Worm (Caenorhabditis elegans) whole organism, L3 larva: Measurements from ENCODE around the gene myo-2.

Experiments
- ZK546.5 ChIP-seq: sonication (generic microtip); optimal IDR thresholded peaks from 2 replicates; lab custom pipeline; 2017; ENCODE audit warnings: missing biosample characterization, missing genetic modification characterization
- ama-1 ChIP-seq: fragments of 150-350 bp; optimal IDR thresholded peaks from 2 replicates; lab custom pipeline; 2018
- ceh-28 ChIP-seq: fragments of 150-350 bp; optimal IDR thresholded peaks from 2 replicates; lab custom pipeline; 2014; ENCODE audit warnings: missing biosample characterization, missing genetic modification reagents, missing genetic modification characterization
- egl-27 ChIP-seq: sonication (generic microtip); optimal IDR thresholded peaks from 4 replicates; lab custom pipeline; 2017; ENCODE audit warnings: missing biosample characterization, missing genetic modification reagents, missing genetic modification characterization
- elt-3 ChIP-seq, 3 experiments: fragments of 150-350 bp in 1 of 3; sonication (generic microtip) in 2 of 3; optimal IDR thresholded peaks; 2 replicates in 2 of 3; 4 replicates in 1 of 3; lab custom pipeline; 2014 to 2017; ENCODE audit warnings: missing biosample characterization in 3 of 3, missing genetic modification characterization in 3 of 3
- nfya-1 ChIP-seq: sonication (generic microtip); optimal IDR thresholded peaks from 2 replicates; lab custom pipeline; 2017; ENCODE audit warnings: missing genetic modification characterization, mild to moderate bottlenecking, missing compliant biosample characterization, antibody characterized with exemption, moderate library complexity; ENCODE audit not compliant: insufficient read depth
- nhr-23 ChIP-seq: fragments of 150-350 bp; optimal IDR thresholded peaks from 2 replicates; lab custom pipeline; 2014; ENCODE audit warnings: missing biosample characterization, missing genetic modification reagents, missing genetic modification characterization
- nhr-25 ChIP-seq: sonication (generic microtip); optimal IDR thresholded peaks from 2 replicates; lab custom pipeline; 2017; ENCODE audit warnings: missing biosample characterization, missing genetic modification characterization
- nhr-76 ChIP-seq: fragments of 150-350 bp; sonication (generic microtip); optimal IDR thresholded peaks from 5 replicates; lab custom pipeline; 2014; ENCODE audit warnings: missing biosample characterization, missing genetic modification characterization
- pqm-1 ChIP-seq: fragments of 150-350 bp; optimal IDR thresholded peaks from 2 replicates; lab custom pipeline; 2017; ENCODE audit warnings: missing biosample characterization, missing genetic modification characterization, inconsistent platforms
- unc-62 ChIP-seq: fragments of 150-350 bp; sonication (generic microtip); optimal IDR thresholded peaks from 4 replicates; lab custom pipeline; 2014; ENCODE audit warnings: missing biosample characterization, missing genetic modification reagents, missing genetic modification characterization
- zag-1 ChIP-seq: fragments of 150-350 bp; optimal IDR thresholded peaks from 2 replicates; lab custom pipeline; 2014; ENCODE audit warnings: missing biosample characterization, missing genetic modification characterization
- ztf-11 ChIP-seq: fragments of 150-350 bp; optimal IDR thresholded peaks from 2 replicates; lab custom pipeline; 2014; ENCODE audit warnings: missing biosample characterization, missing genetic modification characterization

DNA sequence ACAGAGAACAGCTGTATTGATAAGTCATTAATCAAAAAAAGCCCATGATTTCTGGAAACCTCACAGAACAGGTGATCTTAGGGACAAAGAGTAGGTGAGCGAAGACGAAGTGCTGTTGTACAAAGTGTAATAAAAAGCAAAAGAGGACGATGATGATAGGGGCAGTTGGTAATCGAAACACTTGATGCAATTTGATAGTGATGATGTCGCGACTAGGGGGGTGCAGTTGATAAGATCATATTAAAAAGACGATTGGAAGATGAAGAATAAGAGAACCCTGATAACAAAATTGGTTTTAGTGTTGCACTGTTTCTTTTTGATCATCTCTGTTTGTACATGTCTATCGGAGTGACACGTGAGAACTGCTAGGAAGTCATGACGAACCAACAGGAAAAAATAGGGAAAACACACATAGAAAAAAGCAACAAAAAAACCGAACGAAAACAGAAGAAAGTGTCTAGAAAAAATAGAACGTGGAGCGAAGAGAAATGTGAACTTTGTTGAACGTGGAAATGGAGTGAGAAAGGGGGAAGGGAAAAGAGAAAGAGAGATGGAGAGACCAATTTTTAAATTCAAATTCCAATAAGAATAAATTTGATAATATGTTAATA is 41.6 kb downstream of the myo-2 start:
- peak; percentile 37 for TF ChIP-seq nfya-1
- peak; percentile 15 for TF ChIP-seq ama-1 (lab: Kevin White, UChicago)
- TF ChIP-seq ceh-28 (tag; lab: Kevin White, UChicago), result no peak
- no peak for TF ChIP-seq ZK546.5
- TF ChIP-seq nhr-76 (tag; lab: Kevin White, UChicago), result no peak
- peak; percentile 50 for TF ChIP-seq nhr-25 (tag; lab: Kevin White, UChicago)
- TF ChIP-seq unc-62 (GFP tag; lab: Kevin White, UChicago), result no peak
- TF ChIP-seq nhr-23 (tag; lab: Kevin White, UChicago), result peak; percentile 72
- peak in 1 of 3 experiments; percentile 44 for TF ChIP-seq elt-3 (tag; optimal IDR thresholded peaks at IDR 0.05; lab: Kevin White, UChicago)
- TF ChIP-seq zag-1 (tag; lab: Kevin White, UChicago), result no peak
- no peak for TF ChIP-seq egl-27 (tag; lab: Kevin White, UChicago)
- TF ChIP-seq pqm-1 (tag; lab: Kevin White, UChicago), result peak; percentile 92
- TF ChIP-seq ztf-11 (tag; lab: Kevin White, UChicago), result no peak
